Worm (Caenorhabditis elegans) whole organism, young adult: Measurements from ENCODE around the gene pdhb-1.

Source experiments
- B0035.1 ChIP-seq: sonication (generic microtip); optimal IDR thresholded peaks from 2 replicates; lab custom pipeline; 2016; ENCODE audit warnings: missing genetic modification characterization, mild to moderate bottlenecking, missing compliant biosample characterization, missing genotype, missing genetic modification reagents
- B0261.1 ChIP-seq: sonication (generic microtip); optimal IDR thresholded peaks from 2 replicates; lab custom pipeline; 2016; ENCODE audit warnings: mild to moderate bottlenecking, missing genetic modification characterization, moderate library complexity, missing compliant biosample characterization
- F10E7.11 ChIP-seq: sonication (generic microtip); optimal IDR thresholded peaks from 2 replicates; lab custom pipeline; 2017; ENCODE audit warnings: mild to moderate bottlenecking, missing genetic modification characterization, moderate library complexity, missing compliant biosample characterization
- F22D6.2 ChIP-seq: sonication (generic microtip); optimal IDR thresholded peaks from 2 replicates; lab custom pipeline; 2016; ENCODE audit warnings: mild to moderate bottlenecking, missing genetic modification characterization, missing compliant biosample characterization
- F33H1.4 ChIP-seq: fragments of 200-800 bp; sonication (Bioruptor generic); IDR thresholded peaks from 2 replicates; pipeline ENCODE4 v1.3.6; 2022; ENCODE audit warnings: missing genetic modification reagents, missing genetic modification characterization, missing compliant biosample characterization
- F52B5.7 ChIP-seq: sonication (generic microtip); optimal IDR thresholded peaks from 2 replicates; lab custom pipeline; 2016; ENCODE audit warnings: mild to moderate bottlenecking, missing genetic modification characterization, missing compliant biosample characterization
- F57C9.4 ChIP-seq: sonication (generic microtip); optimal IDR thresholded peaks from 2 replicates; lab custom pipeline; 2017; ENCODE audit warnings: mild to moderate bottlenecking, missing genetic modification characterization, missing compliant biosample characterization
- K11D2.4 ChIP-seq: fragments of 200-800 bp; sonication (Bioruptor generic); IDR thresholded peaks from 2 replicates; pipeline ENCODE4 v1.3.6; 2022; ENCODE audit warnings: missing genetic modification reagents, missing genetic modification characterization, missing compliant biosample characterization
- K12H6.12 ChIP-seq: fragments of 200-800 bp; sonication (Bioruptor generic); optimal IDR thresholded peaks from 2 replicates; lab custom pipeline; 2018; ENCODE audit warnings: mild to moderate bottlenecking, missing genetic modification characterization, missing compliant biosample characterization
- T07F8.4 ChIP-seq: sonication (generic microtip); optimal IDR thresholded peaks from 2 replicates; lab custom pipeline; 2016; ENCODE audit warnings: mild to moderate bottlenecking, missing genetic modification characterization, moderate library complexity, missing compliant biosample characterization
- Y79H2A.3 ChIP-seq: fragments of 200-800 bp; sonication (Bioruptor generic); conservative IDR thresholded peaks from 2 replicates; pipeline ENCODE4 v1.3.6; 2022; ENCODE audit warnings: missing genetic modification reagents, missing genetic modification characterization, missing compliant biosample characterization
- attf-5 ChIP-seq: fragments of 200-800 bp; sonication (Bioruptor generic); optimal IDR thresholded peaks from 2 replicates; lab custom pipeline; 2018; ENCODE audit warnings: mild to moderate bottlenecking, missing genetic modification characterization, missing compliant biosample characterization
- bed-1 ChIP-seq: fragments of 200-800 bp; sonication (Bioruptor generic); IDR thresholded peaks from 2 replicates; pipeline ENCODE4 v1.3.6; 2022; ENCODE audit warnings: missing genetic modification reagents, missing genetic modification characterization, missing compliant biosample characterization
- bed-2 ChIP-seq: fragments of 200-800 bp; sonication (Bioruptor generic); IDR thresholded peaks from 2 replicates; pipeline ENCODE4 v1.3.6; 2022; ENCODE audit warnings: missing genetic modification reagents, missing genetic modification characterization, missing compliant biosample characterization
- ccch-3 ChIP-seq: fragments of 200-800 bp; sonication (Bioruptor generic); optimal IDR thresholded peaks from 2 replicates; lab custom pipeline; 2018; ENCODE audit warnings: mild to moderate bottlenecking, missing genetic modification characterization, missing compliant biosample characterization
- cebp-1 ChIP-seq, 2 experiments: fragments of 200-800 bp in 1 of 2; sonication (Bioruptor generic) in 1 of 2; sonication (generic microtip) in 1 of 2; IDR thresholded peaks in 1 of 2; optimal IDR thresholded peaks in 1 of 2; 2 replicates each; pipeline versions ENCODE4 v1.3.6 to Lab custom; 2017 to 2022; ENCODE audit warnings: missing compliant biosample characterization in 2 of 2, missing genetic modification characterization in 2 of 2, mild to moderate bottlenecking in 1 of 2, missing genetic modification reagents in 1 of 2, moderate library complexity in 1 of 2
- ceh-40 ChIP-seq: fragments of 200-800 bp; sonication (Bioruptor generic); IDR thresholded peaks from 2 replicates; pipeline ENCODE4 v1.3.6; 2022; ENCODE audit warnings: missing genetic modification characterization, missing compliant biosample characterization
- ceh-58 ChIP-seq: fragments of 200-800 bp; sonication (Bioruptor generic); IDR thresholded peaks from 2 replicates; pipeline ENCODE4 v1.3.6; 2022; ENCODE audit warnings: missing genetic modification characterization, missing compliant biosample characterization
- ceh-79 ChIP-seq: sonication (generic microtip); optimal IDR thresholded peaks from 2 replicates; lab custom pipeline; 2017; ENCODE audit warnings: mild to moderate bottlenecking, missing genetic modification characterization, missing compliant biosample characterization
- chd-7 ChIP-seq: sonication (generic microtip); optimal IDR thresholded peaks from 2 replicates; lab custom pipeline; 2016; ENCODE audit warnings: mild to moderate bottlenecking, missing genetic modification characterization, moderate library complexity, missing compliant biosample characterization
- efl-1 ChIP-seq: fragments of 150-350 bp; optimal IDR thresholded peaks from 2 replicates; lab custom pipeline; 2014; ENCODE audit warnings: missing biosample characterization, missing genetic modification reagents, missing genetic modification characterization
- egl-44 ChIP-seq: fragments of 200-800 bp; sonication (Bioruptor generic); IDR thresholded peaks from 2 replicates; pipeline ENCODE4 v1.3.6; 2022; ENCODE audit warnings: missing genetic modification reagents, missing genetic modification characterization, missing compliant biosample characterization
- hlh-12 ChIP-seq: sonication (generic microtip); optimal IDR thresholded peaks from 2 replicates; lab custom pipeline; 2016; ENCODE audit warnings: missing genetic modification characterization, missing compliant biosample characterization
- hsf-1 ChIP-seq: fragments of 200-800 bp; sonication (Bioruptor generic); IDR thresholded peaks from 2 replicates; pipeline ENCODE4 v1.3.6; 2022; ENCODE audit warnings: missing genetic modification reagents, missing genetic modification characterization, missing compliant biosample characterization
- let-526 ChIP-seq: fragments of 200-800 bp; sonication (Bioruptor generic); IDR thresholded peaks from 2 replicates; pipeline ENCODE4 v1.3.6; 2022; ENCODE audit warnings: missing genetic modification reagents, missing genetic modification characterization, missing compliant biosample characterization
- let-607 ChIP-seq, 2 experiments: fragments of 200-800 bp in 1 of 2; sonication (Bioruptor generic) in 1 of 2; sonication (generic microtip) in 1 of 2; optimal IDR thresholded peaks; 2 replicates each; lab custom pipeline; 2016 to 2018; ENCODE audit warnings: mild to moderate bottlenecking in 2 of 2, missing compliant biosample characterization in 2 of 2, missing genetic modification characterization in 2 of 2, moderate library complexity in 2 of 2, missing genotype in 1 of 2
- lin-26 ChIP-seq: fragments of 200-800 bp; sonication (Bioruptor generic); IDR thresholded peaks from 2 replicates; pipeline ENCODE4 v1.3.6; 2022; ENCODE audit warnings: missing genetic modification reagents, missing genetic modification characterization, missing compliant biosample characterization
- madf-3 ChIP-seq: fragments of 200-800 bp; sonication (Bioruptor generic); IDR thresholded peaks from 2 replicates; pipeline ENCODE4 v1.3.6; 2022; ENCODE audit warnings: missing genetic modification reagents, missing genetic modification characterization, missing compliant biosample characterization
- mes-4 ChIP-seq: sonication (generic microtip); optimal IDR thresholded peaks from 2 replicates; lab custom pipeline; 2016; ENCODE audit warnings: missing genotype, missing genetic modification characterization, missing compliant biosample characterization
- nfya-1 ChIP-seq: sonication (generic microtip); optimal IDR thresholded peaks from 2 replicates; lab custom pipeline; 2017; ENCODE audit warnings: antibody characterized with exemption, missing compliant biosample characterization, missing genetic modification characterization, borderline replicate concordance; ENCODE audit not compliant: insufficient read depth
- nfyb-1 ChIP-seq: fragments of 200-800 bp; sonication (Bioruptor generic); IDR thresholded peaks from 2 replicates; pipeline ENCODE4 v1.3.6; 2022; ENCODE audit warnings: missing genetic modification reagents, missing genetic modification characterization, missing compliant biosample characterization
- nhr-27 ChIP-seq: fragments of 200-800 bp; sonication (Bioruptor generic); optimal IDR thresholded peaks from 2 replicates; lab custom pipeline; 2018; ENCODE audit warnings: mild to moderate bottlenecking, missing genetic modification characterization, moderate library complexity, missing compliant biosample characterization
- rcor-1 ChIP-seq: fragments of 200-800 bp; sonication (Bioruptor generic); IDR thresholded peaks from 2 replicates; pipeline ENCODE4 v1.3.6; 2022; ENCODE audit warnings: missing genetic modification reagents, missing genetic modification characterization, missing compliant biosample characterization
- rec-8 ChIP-seq, 2 experiments: sonication (generic microtip); optimal IDR thresholded peaks; 2 replicates each; lab custom pipeline; 2016; ENCODE audit warnings: mild to moderate bottlenecking in 2 of 2, missing genetic modification characterization in 2 of 2, missing genetic modification reagents in 2 of 2, missing genotype in 2 of 2, missing biosample characterization in 1 of 2, missing compliant biosample characterization in 1 of 2, moderate library complexity in 1 of 2
- rpc-1 ChIP-seq, 2 experiments: fragments of 150-350 bp in 1 of 2; sonication (generic microtip) in 1 of 2; optimal IDR thresholded peaks; 2 replicates each; lab custom pipeline; 2014 to 2018; ENCODE audit warnings: missing biosample characterization in 1 of 2, missing genetic modification characterization in 1 of 2, missing genetic modification reagents in 1 of 2, missing genotype in 1 of 2
- snpc-4 ChIP-seq, 5 experiments: fragments of 150-350 bp in 1 of 5; sonication (generic microtip) in 4 of 5; optimal IDR thresholded peaks; 2 replicates each; lab custom pipeline; 2014 to 2018; ENCODE audit warnings: missing genetic modification characterization in 5 of 5, missing biosample characterization in 3 of 5, antibody characterized with exemption in 2 of 5, mild to moderate bottlenecking in 2 of 5, missing compliant biosample characterization in 2 of 5, missing genotype in 2 of 5, moderate library complexity in 2 of 5, missing genetic modification reagents in 1 of 5
- somi-1 ChIP-seq: fragments of 200-800 bp; sonication (Bioruptor generic); optimal IDR thresholded peaks from 2 replicates; lab custom pipeline; 2018; ENCODE audit warnings: mild to moderate bottlenecking, missing genetic modification characterization, missing compliant biosample characterization
- tbx-9 ChIP-seq: sonication (generic microtip); optimal IDR thresholded peaks from 2 replicates; lab custom pipeline; 2016; ENCODE audit warnings: borderline replicate concordance, missing genetic modification characterization, inconsistent platforms, missing compliant biosample characterization
- unc-130 ChIP-seq: sonication (generic microtip); optimal IDR thresholded peaks from 2 replicates; lab custom pipeline; 2016; ENCODE audit warnings: missing genetic modification reagents, missing genetic modification characterization, missing compliant biosample characterization
- zim-3 ChIP-seq: sonication (generic microtip); optimal IDR thresholded peaks from 2 replicates; lab custom pipeline; 2017; ENCODE audit warnings: mild to moderate bottlenecking, missing genetic modification characterization, moderate library complexity, missing compliant biosample characterization
- ztf-18 ChIP-seq: sonication (generic microtip); optimal IDR thresholded peaks from 2 replicates; lab custom pipeline; 2016; ENCODE audit warnings: missing genotype, mild to moderate bottlenecking, missing genetic modification characterization, missing compliant biosample characterization

pdhb-1 gene

ce11 chrIV:3442513-3442912, 43.0 kb downstream of the pdhb-1 start (continued):
- TF ChIP-seq F52B5.7 (no peak), snpc-4 (GFP tag; optimal IDR thresholded peaks at IDR 0.05; lab: Kevin White, UChicago) (no peak), snpc-4 (tag; optimal IDR thresholded peaks at IDR 0.05; lab: Kevin White, UChicago) (no peak), let-526 (GFP tag; lab: Robert Waterston, UW) (no peak), hsf-1 (no peak), F57C9.4 (tag; lab: Kevin White, UChicago) (no peak)

- no peak for TF ChIP-seq F22D6.2 (tag; lab: Kevin White, UChicago)
- TF ChIP-seq, all 124 proteins: peak for 0
Observed at ce11 chrIV:3444101-3444500, 44.6 kb downstream of the pdhb-1 start, which contains the start of gene F09D12.2. TSS of gene F09D12.2 (minus strand) at chrIV:3444201.

ce11 chrIV:3444614-3445013, 45.1 kb downstream of the pdhb-1 start, which contains the start of gene F58E2.5:
TSS of gene F58E2.5 (plus strand) at chrIV:3444914.
- TF ChIP-seq F33H1.4 (GFP tag; lab: Robert Waterston, UW) (no peak), nhr-27 (no peak), attf-5 (GFP tag; lab: Kevin White, UChicago) (no peak)

ce11 chrIV:3447350-3447749, 47.9 kb downstream of the pdhb-1 start:
- TF ChIP-seq egl-44 (no peak), nfyb-1 (no peak), ceh-79 (tag; lab: Kevin White, UChicago) (no peak), B0261.1 (tag; lab: Kevin White, UChicago) (no peak), ccch-3 (GFP tag; lab: Kevin White, UChicago) (no peak), ztf-18 (tag; lab: Kevin White, UChicago) (no peak), zim-3 (tag; lab: Kevin White, UChicago) (no peak), efl-1 (GFP tag; lab: Kevin White, UChicago) (no peak), chd-7 (no peak), hlh-12 (no peak), unc-130 (no peak), madf-3 (GFP tag; lab: Robert Waterston, UW) (no peak), nfya-1 (tag; lab: Kevin White, UChicago) (no peak), rec-8 (tag; optimal IDR thresholded peaks at IDR 0.05; lab: Kevin White, UChicago) (no peak), lin-26 (GFP tag; lab: Robert Waterston, UW) (no peak), F33H1.4 (GFP tag; lab: Robert Waterston, UW) (no peak), cebp-1 (GFP tag; IDR thresholded peaks at IDR 0.05; lab: Robert Waterston, UW) (no peak), cebp-1 (tag; optimal IDR thresholded peaks at IDR 0.05; lab: Kevin White, UChicago) (no peak), somi-1 (GFP tag; lab: Kevin White, UChicago) (no peak), bed-1 (GFP tag; lab: Robert Waterston, UW) (no peak)

- TF ChIP-seq tbx-9 (tag; lab: Kevin White, UChicago) = no peak
- TF ChIP-seq rpc-1 (optimal IDR thresholded peaks at IDR 0.05; lab: Kevin White, UChicago) = no peak
- no peak for TF ChIP-seq rpc-1 (tag; optimal IDR thresholded peaks at IDR 0.05; lab: Kevin White, UChicago)
- no peak for TF ChIP-seq K11D2.4 (GFP tag; lab: Robert Waterston, UW)
- TF ChIP-seq rec-8 (tag; optimal IDR thresholded peaks at IDR 0.05; lab: Kevin White, UChicago) = no peak
- no peak for TF ChIP-seq rcor-1 (GFP tag; lab: Robert Waterston, UW)
- TF ChIP-seq mes-4 = no peak
- no peak for TF ChIP-seq ceh-40
- no peak for TF ChIP-seq T07F8.4 (tag; lab: Kevin White, UChicago)
- TF ChIP-seq let-607 (tag; optimal IDR thresholded peaks at IDR 0.05; lab: Kevin White, UChicago) = no peak
- TF ChIP-seq B0035.1 (tag; lab: Kevin White, UChicago) = no peak
- no peak for TF ChIP-seq bed-1 (GFP tag; lab: Robert Waterston, UW)
- no peak for TF ChIP-seq B0261.1 (tag; lab: Kevin White, UChicago)
- no peak for TF ChIP-seq F10E7.11 (tag; lab: Kevin White, UChicago)
- no peak for TF ChIP-seq ceh-58 (GFP tag; lab: Robert Waterston, UW)
- TF ChIP-seq efl-1 (GFP tag; lab: Kevin White, UChicago) = no peak
- no peak for TF ChIP-seq bed-2 (GFP tag; lab: Robert Waterston, UW)
- no peak for TF ChIP-seq Y79H2A.3 (GFP tag; lab: Robert Waterston, UW)
- TF ChIP-seq K12H6.12 (tag; lab: Kevin White, UChicago) = no peak
Observed at ce11 chrIV:3452516-3452915, 53.0 kb downstream of the pdhb-1 start.
